Fruit fly (Drosophila melanogaster) whole organism, wandering third instar larva: ENCODE results near the gene dpr7.

Experiments
- Abd-B ChIP-seq: fragments of >200 bp; optimal IDR thresholded peaks from 2 replicates; lab custom pipeline; 2017; ENCODE audit warnings: missing biosample characterization, missing genetic modification characterization
- Dif ChIP-seq: fragments of 200-275, 200-300 bp; sonication (Bioruptor generic); optimal IDR thresholded peaks from 2 replicates; lab custom pipeline; 2018; ENCODE audit warnings: missing biosample characterization, missing genetic modification characterization; ENCODE audit not compliant: partially characterized antibody
- Mio ChIP-seq: sonication (Bioruptor generic); optimal IDR thresholded peaks from 2 replicates; lab custom pipeline; 2016; ENCODE audit warnings: missing biosample characterization, missing genetic modification characterization
- Myc ChIP-seq: fragments of >200 bp; optimal IDR thresholded peaks from 2 replicates; lab custom pipeline; 2017
- Sp1 ChIP-seq: fragments of 200-800 bp; sonication (Bioruptor generic); optimal IDR thresholded peaks from 3 replicates; lab custom pipeline; 2019; ENCODE audit warnings: missing biosample characterization, mild to moderate bottlenecking, missing genetic modification characterization, moderate library complexity
- foxo ChIP-seq, 2 experiments: fragments of 200-800 bp; sonication (Bioruptor generic); optimal IDR thresholded peaks; 2 replicates in 1 of 2; 3 replicates in 1 of 2; lab custom pipeline; 2016 to 2017; ENCODE audit warnings: missing biosample characterization in 2 of 2, missing genetic modification characterization in 2 of 2
- fru ChIP-seq: fragments of 200-800 bp; sonication (Bioruptor generic); optimal IDR thresholded peaks from 3 replicates; lab custom pipeline; 2016; ENCODE audit warnings: missing biosample characterization, mild to moderate bottlenecking, missing genetic modification characterization
- h ChIP-seq: fragments of 200-800 bp; sonication (Bioruptor generic); optimal IDR thresholded peaks from 3 replicates; lab custom pipeline; 2016; ENCODE audit warnings: missing biosample characterization, mild to moderate bottlenecking, missing genetic modification characterization
- pan ChIP-seq: fragments of >200 bp; optimal IDR thresholded peaks from 2 replicates; lab custom pipeline; 2017
- sv ChIP-seq: fragments of 200-800 bp; sonication (Bioruptor generic); optimal IDR thresholded peaks from 3 replicates; lab custom pipeline; 2016; ENCODE audit warnings: missing biosample characterization, missing genetic modification characterization
- usp ChIP-seq: fragments of >200 bp; optimal IDR thresholded peaks from 2 replicates; lab custom pipeline; 2017; ENCODE audit warnings: missing biosample characterization, missing genetic modification characterization

DNA sequence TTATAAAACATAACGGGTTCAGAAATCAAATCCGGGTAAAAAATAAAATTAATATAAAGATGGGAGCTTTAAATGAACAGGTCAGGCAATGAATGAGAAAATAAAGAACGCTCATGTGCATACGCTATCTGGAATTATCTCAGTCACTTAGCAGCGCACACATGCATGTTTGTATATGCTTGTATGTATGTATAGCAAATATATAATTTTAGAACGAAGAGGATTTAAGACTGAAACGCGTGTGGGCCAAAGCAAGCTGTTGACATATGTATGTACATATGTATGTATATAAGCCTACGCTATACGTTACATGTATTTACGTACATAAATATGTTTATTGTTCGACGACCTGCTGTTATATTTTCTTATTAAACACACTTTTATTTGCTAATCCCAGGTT lies 27.3 kb downstream of the dpr7 start:
- TF ChIP-seq sv: no peak
- no peak for TF ChIP-seq Abd-B (GFP tag; lab: Kevin White, UChicago)
- TF ChIP-seq Sp1 (GFP tag; lab: Kevin White, UChicago): no peak
- TF ChIP-seq foxo (GFP tag; optimal IDR thresholded peaks at IDR 0.05; lab: Kevin White, UChicago): no peak
- no peak for TF ChIP-seq h (GFP tag; lab: Kevin White, UChicago)
- no peak for TF ChIP-seq Dif
- TF ChIP-seq usp (GFP tag; lab: Kevin White, UChicago): no peak
- TF ChIP-seq Mio (GFP tag; lab: Kevin White, UChicago): no peak
- no peak for TF ChIP-seq pan
- TF ChIP-seq Myc (lab: Kevin White, UChicago): no peak
- TF ChIP-seq fru (GFP tag; lab: Kevin White, UChicago): no peak
